Fruit fly (Drosophila melanogaster) whole organism: ENCODE measurements around the gene CecC.

Source experiments
- CG8478 ChIP-seq: fragments of >200 bp; optimal IDR thresholded peaks from 2 replicates; lab custom pipeline; 2018; ENCODE audit warnings: inconsistent platforms
- EcR ChIP-seq, 2 experiments: fragments of >200 bp; optimal IDR thresholded peaks; 2 replicates each; lab custom pipeline; 2017; ENCODE audit warnings: missing biosample characterization in 2 of 2, missing genetic modification characterization in 2 of 2, missing genetic modification reagents in 2 of 2
- psq ChIP-seq: fragments of >200 bp; optimal IDR thresholded peaks from 2 replicates; lab custom pipeline; 2017

dm6 chr3R:30189836-30190235 lies 26.4 kb upstream of the CecC start:
- no peak for TF ChIP-seq EcR (GFP tag; optimal IDR thresholded peaks at IDR 0.05; lab: Kevin White, UChicago)
- no peak for TF ChIP-seq CG8478 (lab: Kevin White, UChicago)
- no peak for TF ChIP-seq psq (lab: Kevin White, UChicago)
